Fruit fly (Drosophila melanogaster): Measurements from ENCODE around the gene CG9458.

CG9458 gene

dm6 chr3R:9771519-9771972 lies 48.1 kb downstream of the CG9458 start, which contains the start of gene CG9471 (continued):
- TF ChIP-seq Stat92E (GFP tag; optimal IDR thresholded peaks at IDR 0.05), result peak in 1 of 3 experiments; percentile 71
- peak; percentile 70 for TF ChIP-seq emc (GFP tag; optimal IDR thresholded peaks at IDR 0.05)
- TF ChIP-seq esg (GFP tag; conservative IDR thresholded peaks at IDR 0.05), result peak; percentile 92
- peak; percentile 77 for TF ChIP-seq CG5245 (GFP tag; optimal IDR thresholded peaks at IDR 0.05)
- peak; percentile 82 for TF ChIP-seq Atf-2 (GFP tag; optimal IDR thresholded peaks at IDR 0.05)
- TF ChIP-seq grn (GFP tag; optimal IDR thresholded peaks at IDR 0.05), result peak; percentile 82
- TF ChIP-seq CG14667 (GFP tag; IDR thresholded peaks at IDR 0.05), result peak; percentile 89
- TF ChIP-seq CG11398 (GFP tag; optimal IDR thresholded peaks at IDR 0.05), result peak; percentile 35
- peak; percentile 14 for TF ChIP-seq CG8359 (GFP tag; optimal IDR thresholded peaks at IDR 0.05; ENCODE audit: borderline replicate concordance)
- peak; percentile 93 for TF ChIP-seq CG3281 (GFP tag; optimal IDR thresholded peaks at IDR 0.05)
- TF ChIP-seq Usf (GFP tag; optimal IDR thresholded peaks at IDR 0.05), result peak; percentile 73
- peak; percentile 87 for TF ChIP-seq Camta (GFP tag; optimal IDR thresholded peaks at IDR 0.05)
- TF ChIP-seq kah (GFP tag; optimal IDR thresholded peaks at IDR 0.05), result peak; percentile 76
- no peak for TF ChIP-seq Kr (GFP tag; optimal IDR thresholded peaks at IDR 0.05)
- peak; percentile 92 for TF ChIP-seq nmo (GFP tag; optimal IDR thresholded peaks at IDR 0.05)
- peak; percentile 57 for TF ChIP-seq psq (GFP tag; optimal IDR thresholded peaks at IDR 0.05)
- TF ChIP-seq CG14014 (GFP tag; IDR thresholded peaks at IDR 0.05), result peak; percentile 93
- peak; percentile 92 for TF ChIP-seq CG12769 (tag; optimal IDR thresholded peaks at IDR 0.05)
- no peak for TF ChIP-seq vnd (GFP tag; IDR thresholded peaks at IDR 0.05; ENCODE audit: partially characterized antibody)
- peak; percentile 34 for TF ChIP-seq Lhr (GFP tag; optimal IDR thresholded peaks at IDR 0.05)
- TF ChIP-seq CG8944 (GFP tag; optimal IDR thresholded peaks at IDR 0.05), result peak; percentile 88
- TF ChIP-seq h (optimal IDR thresholded peaks at IDR 0.05), result no peak
- peak; percentile 87 for TF ChIP-seq CG34376 (GFP tag; optimal IDR thresholded peaks at IDR 0.05)
- no peak for TF ChIP-seq CG6791 (GFP tag; IDR thresholded peaks at IDR 0.05; ENCODE audit: partially characterized antibody)
- peak; percentile 82 for TF ChIP-seq org-1 (GFP tag; optimal IDR thresholded peaks at IDR 0.05)
- peak; percentile 88 for TF ChIP-seq zen (tag; optimal IDR thresholded peaks at IDR 0.05)
- no peak for TF ChIP-seq CG7963 (GFP tag; IDR thresholded peaks at IDR 0.05; ENCODE audit: partially characterized antibody)
- TF ChIP-seq unpg (GFP tag; optimal IDR thresholded peaks at IDR 0.05), result peak; percentile 94
- no peak for TF ChIP-seq CG17568 (GFP tag; optimal IDR thresholded peaks at IDR 0.05)
- peak; percentile 37 for TF ChIP-seq BEAF-32 (GFP tag; optimal IDR thresholded peaks at IDR 0.05)
- peak; percentile 94 for TF ChIP-seq CG18599 (GFP tag; optimal IDR thresholded peaks at IDR 0.05)
- TF ChIP-seq Ets65A (GFP tag), result peak; percentile 97
- peak; percentile 85 for TF ChIP-seq zfh2 (GFP tag; optimal IDR thresholded peaks at IDR 0.05)
- peak; percentile 29 for TF ChIP-seq ac (GFP tag; optimal IDR thresholded peaks at IDR 0.05)
- peak; percentile 89 for TF ChIP-seq phol (tag; optimal IDR thresholded peaks at IDR 0.05)
- TF ChIP-seq CG15073 (GFP tag; optimal IDR thresholded peaks at IDR 0.05), result peak; percentile 31
- TF ChIP-seq CG5953 (GFP tag; IDR thresholded peaks at IDR 0.05), result peak; percentile 83
- TF ChIP-seq gro (GFP tag; optimal IDR thresholded peaks at IDR 0.05), result peak; percentile 89
- peak; percentile 65 for TF ChIP-seq Neu2 (GFP tag; optimal IDR thresholded peaks at IDR 0.05; ENCODE audit: borderline replicate concordance)
- TF ChIP-seq CG17912 (GFP tag; optimal IDR thresholded peaks at IDR 0.05), result peak; percentile 77
- peak; percentile 90 for TF ChIP-seq CG13624 (GFP tag; optimal IDR thresholded peaks at IDR 0.05)
- peak; percentile 82 for TF ChIP-seq CG9437 (GFP tag; optimal IDR thresholded peaks at IDR 0.05)
- no peak for TF ChIP-seq abd-A (tag; optimal IDR thresholded peaks at IDR 0.05)
- TF ChIP-seq shn (GFP tag; optimal IDR thresholded peaks at IDR 0.05), result peak; percentile 79
- TF ChIP-seq CG12391 (tag; optimal IDR thresholded peaks at IDR 0.05), result peak; percentile 94
- peak; percentile 92 for TF ChIP-seq seq (GFP tag; IDR thresholded peaks at IDR 0.05)
- peak; percentile 92 for TF ChIP-seq CG2712 (tag; optimal IDR thresholded peaks at IDR 0.05)
- TF ChIP-seq HLH4C (GFP tag; IDR thresholded peaks at IDR 0.05; ENCODE audit: partially characterized antibody), result peak; percentile 32; the same call in 1 of the 3 replicates
- TF ChIP-seq CG6683 (GFP tag; optimal IDR thresholded peaks at IDR 0.05), result peak; percentile 85
- peak; percentile 82 for TF ChIP-seq CG18764 (GFP tag; optimal IDR thresholded peaks at IDR 0.05)
